Fruit fly (Drosophila melanogaster): ENCODE results near the gene CG42813.
A peak's percentile ranks its signal among the peaks of the same experiment; 100 is the strongest.

The CG42813 gene

dm6 chr3R:27238438-27239301, 10.3 kb upstream of the CG42813 start, which contains the start of the genes CG31064 and PolA2 (continued):
- no peak for TF ChIP-seq tap (tag; optimal IDR thresholded peaks at IDR 0.05)
- no peak for TF ChIP-seq ab (GFP tag; optimal IDR thresholded peaks at IDR 0.05)
- peak; percentile 11 for TF ChIP-seq nerfin-1 (tag; optimal IDR thresholded peaks at IDR 0.05)
- TF ChIP-seq CG34376 (GFP tag; optimal IDR thresholded peaks at IDR 0.05) = peak; percentile 6
- peak; percentile 62 for TF ChIP-seq CG12659 (GFP tag; optimal IDR thresholded peaks at IDR 0.05)
- TF ChIP-seq gce (GFP tag; IDR thresholded peaks at IDR 0.05) = no peak
- no peak for TF ChIP-seq CG2875 (GFP tag; optimal IDR thresholded peaks at IDR 0.05)
- no peak for TF ChIP-seq ind (GFP tag; optimal IDR thresholded peaks at IDR 0.05)
- TF ChIP-seq vfl (GFP tag; optimal IDR thresholded peaks at IDR 0.05) = peak; percentile 13
- no peak for TF ChIP-seq CG9876 (GFP tag; optimal IDR thresholded peaks at IDR 0.05)
- no peak for TF ChIP-seq Nf-YC (tag; optimal IDR thresholded peaks at IDR 0.05)
- TF ChIP-seq dimm (GFP tag; IDR thresholded peaks at IDR 0.05) = no peak
- no peak for TF ChIP-seq aop (GFP tag; IDR thresholded peaks at IDR 0.05)
- no peak for TF ChIP-seq H2.0 (GFP tag; IDR thresholded peaks at IDR 0.05)
- peak; percentile 14 for TF ChIP-seq CTCF (GFP tag; optimal IDR thresholded peaks at IDR 0.05)
- no peak for TF ChIP-seq CG12236 (GFP tag; optimal IDR thresholded peaks at IDR 0.05)
- peak; percentile 66 for TF ChIP-seq CG16813 (GFP tag; IDR thresholded peaks at IDR 0.05; ENCODE audit: partially characterized antibody)
- TF ChIP-seq CG1603 (tag; optimal IDR thresholded peaks at IDR 0.05) = no peak
- TF ChIP-seq insv (GFP tag; optimal IDR thresholded peaks at IDR 0.05) = no peak
- TF ChIP-seq Atf-2 (GFP tag; optimal IDR thresholded peaks at IDR 0.05) = no peak
- TF ChIP-seq Hey (tag; optimal IDR thresholded peaks at IDR 0.05) = no peak
- TF ChIP-seq fd3F (GFP tag; optimal IDR thresholded peaks at IDR 0.05) = no peak
- TF ChIP-seq nerfin-2 (GFP tag; IDR thresholded peaks at IDR 0.05; ENCODE audit: partially characterized antibody) = peak; percentile 91
- no peak for TF ChIP-seq CG7786 (GFP tag; optimal IDR thresholded peaks at IDR 0.05)
- no peak for TF ChIP-seq Hand (GFP tag; optimal IDR thresholded peaks at IDR 0.05)
- TF ChIP-seq row (GFP tag; IDR thresholded peaks at IDR 0.05) = peak; percentile 46; the same call in 1 of the 3 replicates
- peak; percentile 10 for TF ChIP-seq Hmr (GFP tag; optimal IDR thresholded peaks at IDR 0.05)
- no peak for TF ChIP-seq pfk (GFP tag; optimal IDR thresholded peaks at IDR 0.05)
- TF ChIP-seq CG9932 (GFP tag; IDR thresholded peaks at IDR 0.05) = peak; percentile 42; the same call in 1 of the 2 replicates
- TF ChIP-seq caup (GFP tag; optimal IDR thresholded peaks at IDR 0.05; ENCODE audit: severe bottlenecking) = peak; percentile 2
- TF ChIP-seq CG4730 (GFP tag; IDR thresholded peaks at IDR 0.05) = no peak
- no peak for TF ChIP-seq az2 (GFP tag; optimal IDR thresholded peaks at IDR 0.05)
- no peak for TF ChIP-seq Hr3 (GFP tag; optimal IDR thresholded peaks at IDR 0.05)
- TF ChIP-seq Dp (GFP tag; optimal IDR thresholded peaks at IDR 0.05) = peak; percentile 89
- TF ChIP-seq mld (GFP tag; IDR thresholded peaks at IDR 0.05; ENCODE audit: partially characterized antibody) = peak; percentile 74; the same call in 1 of the 3 replicates
- no peak for TF ChIP-seq CG18262 (tag; optimal IDR thresholded peaks at IDR 0.05)
- TF ChIP-seq CG2712 (tag; optimal IDR thresholded peaks at IDR 0.05) = peak; percentile 43
- no peak for TF ChIP-seq crc (GFP tag; optimal IDR thresholded peaks at IDR 0.05)
- peak; percentile 94 for TF ChIP-seq CG8281 (tag; optimal IDR thresholded peaks at IDR 0.05)
- peak; percentile 88 for TF ChIP-seq CG15514 (GFP tag; optimal IDR thresholded peaks at IDR 0.05)
- TF ChIP-seq CG3407 (GFP tag; optimal IDR thresholded peaks at IDR 0.05) = no peak
- peak; percentile 95 for TF ChIP-seq chinmo (GFP tag; IDR thresholded peaks at IDR 0.05; ENCODE audit: partially characterized antibody)
- TF ChIP-seq Ets65A (GFP tag) = no peak
- TF ChIP-seq CG34422 (GFP tag; IDR thresholded peaks at IDR 0.05) = peak; percentile 69; the same call in 2 of the 3 replicates
- TF ChIP-seq Myb (GFP tag; optimal IDR thresholded peaks at IDR 0.05) = peak; percentile 67
- TF ChIP-seq odd (GFP tag; optimal IDR thresholded peaks at IDR 0.05) = no peak
- peak; percentile 92 for TF ChIP-seq E2f2 (GFP tag; IDR thresholded peaks at IDR 0.05)
- peak; percentile 5 for TF ChIP-seq NfI (GFP tag; optimal IDR thresholded peaks at IDR 0.05)
- no peak for TF ChIP-seq CG4282 (GFP tag; optimal IDR thresholded peaks at IDR 0.05)
